Worm (Caenorhabditis elegans): Measurements from ENCODE around the gene grl-9.

Gene grl-9

DNA sequence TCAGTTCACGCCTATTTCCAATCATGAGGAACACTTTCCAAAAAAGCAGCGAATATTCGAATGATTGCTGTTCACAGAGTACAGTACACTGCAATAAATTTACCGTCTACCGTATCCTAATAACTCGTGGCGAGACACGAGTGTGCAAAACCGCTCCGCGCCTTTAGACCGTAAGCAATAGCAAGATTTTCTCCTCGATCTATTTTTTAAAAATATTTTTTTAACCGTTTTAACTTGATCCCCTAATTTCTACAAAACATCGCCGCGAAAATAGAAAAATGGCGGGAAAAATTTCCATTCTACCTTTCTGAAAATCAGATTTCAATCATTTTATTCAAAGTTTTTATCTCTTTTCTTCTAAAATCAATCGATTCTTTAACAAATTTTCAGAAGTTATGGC is 28.8 kb downstream of the grl-9 start, which contains the start of gene era-1:
Gene era-1 (plus strand): TSS at position 366 of the 400 bp plus-strand sequence.
- TF ChIP-seq W03F9.2 (tag; optimal IDR thresholded peaks at IDR 0.05) (no peak), dao-5 (tag; optimal IDR thresholded peaks at IDR 0.05) (no peak), him-1 (tag; optimal IDR thresholded peaks at IDR 0.05) (no peak)

ce11 chrV:6699833-6700232 is 31.7 kb downstream of the grl-9 start:
- TF ChIP-seq him-1 (tag; optimal IDR thresholded peaks at IDR 0.05) (no peak), W03F9.2 (tag; optimal IDR thresholded peaks at IDR 0.05) (no peak), dao-5 (tag; optimal IDR thresholded peaks at IDR 0.05) (no peak)

DNA sequence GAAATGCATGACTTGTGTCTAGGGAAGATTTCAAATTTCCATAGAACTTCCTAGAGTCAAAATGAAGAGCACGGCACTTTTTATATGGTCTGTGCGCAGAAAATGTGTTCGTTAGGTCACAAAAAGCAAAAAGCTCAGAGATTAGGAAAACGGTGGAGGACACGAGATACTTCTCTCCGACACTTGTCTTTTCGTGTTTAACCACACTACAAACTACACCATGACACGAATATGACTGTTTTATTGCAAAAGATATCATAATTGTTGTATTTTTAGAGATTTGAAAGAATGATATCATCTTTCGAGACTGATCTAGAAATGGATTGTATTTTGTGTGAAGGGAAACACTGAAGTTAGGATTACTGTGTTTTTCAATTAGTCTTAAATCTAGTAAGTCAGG is 32.5 kb downstream of the grl-9 start:
- TF ChIP-seq W03F9.2 (tag; optimal IDR thresholded peaks at IDR 0.05) (no peak), dao-5 (tag; optimal IDR thresholded peaks at IDR 0.05) (no peak), him-1 (tag; optimal IDR thresholded peaks at IDR 0.05) (no peak)

- no peak for TF ChIP-seq dao-5 (tag; optimal IDR thresholded peaks at IDR 0.05)
- no peak for TF ChIP-seq him-1 (tag; optimal IDR thresholded peaks at IDR 0.05)
- no peak for TF ChIP-seq W03F9.2 (tag; optimal IDR thresholded peaks at IDR 0.05)
Observed at ce11 chrV:6697552-6697951, 33.9 kb downstream of the grl-9 start, which contains the start of gene W02F12.2. Gene W02F12.2, minus strand, starts transcription at chrV:6697652.

- no peak for TF ChIP-seq him-1 (tag; optimal IDR thresholded peaks at IDR 0.05)
- no peak for TF ChIP-seq W03F9.2 (tag; optimal IDR thresholded peaks at IDR 0.05)
- TF ChIP-seq dao-5 (tag; optimal IDR thresholded peaks at IDR 0.05): no peak
Observed at ce11 chrV:6694668-6695067, 36.8 kb downstream of the grl-9 start, which contains the start of gene W02F12.8. Gene W02F12.8, minus strand, starts transcription at chrV:6694768.

- TF ChIP-seq dao-5 (tag; optimal IDR thresholded peaks at IDR 0.05): no peak
- TF ChIP-seq W03F9.2 (tag; optimal IDR thresholded peaks at IDR 0.05): no peak
- TF ChIP-seq him-1 (tag; optimal IDR thresholded peaks at IDR 0.05): no peak
Observed at ce11 chrV:6691813-6692351, 39.6 kb downstream of the grl-9 start, which contains the start of gene mtl-1. Gene mtl-1, minus strand, starts transcription at chrV:6691863.

DNA sequence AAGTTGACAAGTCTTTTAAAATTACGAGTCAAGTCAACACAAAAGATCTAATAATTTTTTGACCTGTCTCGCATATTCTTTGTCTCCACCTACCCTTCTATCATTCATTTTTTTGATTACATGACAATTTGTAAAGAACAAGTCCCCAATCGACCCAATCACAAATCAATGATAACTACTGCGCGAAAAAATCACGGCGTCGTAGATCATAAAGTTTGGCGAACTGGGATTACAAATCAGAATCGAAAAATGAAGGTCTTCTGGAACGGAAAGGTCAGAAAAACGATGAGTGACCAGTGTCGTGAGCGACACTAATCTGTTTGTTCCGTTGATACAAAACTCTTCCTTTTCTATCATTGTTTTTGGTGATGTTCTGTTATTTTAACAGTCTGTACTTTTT is 41.4 kb downstream of the grl-9 start:
- no peak for TF ChIP-seq W03F9.2 (tag; optimal IDR thresholded peaks at IDR 0.05)
- no peak for TF ChIP-seq him-1 (tag; optimal IDR thresholded peaks at IDR 0.05)

- TF ChIP-seq W03F9.2 (tag; optimal IDR thresholded peaks at IDR 0.05) (no peak), him-1 (tag; optimal IDR thresholded peaks at IDR 0.05) (no peak), dao-5 (tag; optimal IDR thresholded peaks at IDR 0.05) (no peak)
Observed at ce11 chrV:6688392-6688791, 43.1 kb downstream of the grl-9 start, which contains the start of gene K11G9.5. Gene K11G9.5, minus strand, starts transcription at chrV:6688492.

DNA sequence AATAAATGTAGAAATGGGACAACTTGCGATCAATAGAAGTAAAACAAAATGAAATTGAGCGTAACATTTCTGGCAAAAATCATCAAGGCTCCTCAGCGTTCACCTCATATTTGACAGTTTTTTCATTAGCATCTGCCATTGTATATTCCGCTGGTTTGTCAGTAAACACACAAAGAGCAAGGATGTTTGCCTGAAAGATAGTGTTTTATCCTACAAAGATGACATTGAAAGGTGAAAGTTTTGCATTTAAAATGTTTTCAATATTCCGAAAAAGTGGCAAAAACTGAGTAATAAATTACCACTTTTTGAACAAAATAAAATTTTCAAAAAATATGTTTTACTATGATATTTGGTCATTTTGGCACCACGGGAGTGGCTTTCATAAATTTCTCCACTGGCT is 45.5 kb downstream of the grl-9 start:
- TF ChIP-seq him-1 (tag; optimal IDR thresholded peaks at IDR 0.05) (no peak), W03F9.2 (tag; optimal IDR thresholded peaks at IDR 0.05) (no peak), dao-5 (tag; optimal IDR thresholded peaks at IDR 0.05) (no peak)

- TF ChIP-seq him-1 (tag; optimal IDR thresholded peaks at IDR 0.05) (no peak), dao-5 (tag; optimal IDR thresholded peaks at IDR 0.05) (no peak), W03F9.2 (tag; optimal IDR thresholded peaks at IDR 0.05) (no peak)
Observed at ce11 chrV:6685499-6685898, 46.0 kb downstream of the grl-9 start.

- no peak for TF ChIP-seq dao-5 (tag; optimal IDR thresholded peaks at IDR 0.05)
- TF ChIP-seq W03F9.2 (tag; optimal IDR thresholded peaks at IDR 0.05): no peak
- TF ChIP-seq him-1 (tag; optimal IDR thresholded peaks at IDR 0.05): no peak
Observed at ce11 chrV:6684541-6684940, 47.0 kb downstream of the grl-9 start.

ce11 chrV:6683740-6684139 is 47.8 kb downstream of the grl-9 start:
- TF ChIP-seq dao-5 (tag; optimal IDR thresholded peaks at IDR 0.05) (no peak), W03F9.2 (tag; optimal IDR thresholded peaks at IDR 0.05) (no peak)

DNA sequence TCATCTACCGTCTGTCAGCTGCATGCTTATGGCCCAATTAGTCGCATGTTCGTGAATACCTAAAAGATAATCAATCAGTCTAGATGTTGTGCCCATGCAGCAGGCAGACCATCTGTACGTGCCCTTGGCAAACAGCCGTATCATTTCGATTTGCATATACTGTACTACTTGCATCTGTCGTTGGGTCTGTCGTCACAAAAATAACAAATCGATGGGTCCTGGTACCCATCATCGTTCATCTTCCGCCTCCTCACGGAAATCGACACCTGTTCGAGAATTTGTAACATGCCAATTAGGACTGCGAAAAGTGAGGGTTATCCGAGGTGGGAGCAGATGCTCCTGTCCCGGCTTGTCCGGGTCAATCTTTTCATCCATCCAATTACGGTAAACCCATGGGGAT is 48.2 kb downstream of the grl-9 start:
- TF ChIP-seq him-1 (tag; optimal IDR thresholded peaks at IDR 0.05) (no peak), W03F9.2 (tag; optimal IDR thresholded peaks at IDR 0.05) (no peak), dao-5 (tag; optimal IDR thresholded peaks at IDR 0.05) (no peak)

ce11 chrV:6681501-6681900 is 50.0 kb downstream of the grl-9 start, which contains the start of gene egl-46:
Gene egl-46, minus strand, starts transcription at chrV:6681573.
- TF ChIP-seq dao-5 (tag; optimal IDR thresholded peaks at IDR 0.05): no peak
- no peak for TF ChIP-seq W03F9.2 (tag; optimal IDR thresholded peaks at IDR 0.05)
- no peak for TF ChIP-seq him-1 (tag; optimal IDR thresholded peaks at IDR 0.05)
